Worm (Caenorhabditis elegans) whole organism, L4 larva: ENCODE data around the gene F07G11.2.

Source experiments
- ama-1 ChIP-seq: fragments of 150-350 bp; optimal IDR thresholded peaks from 2 replicates; lab custom pipeline; 2014; ENCODE audit warnings: inconsistent platforms, mixed read lengths
- ceh-28 ChIP-seq: fragments of 150-350 bp; optimal IDR thresholded peaks from 2 replicates; lab custom pipeline; 2014; ENCODE audit warnings: missing biosample characterization, missing genetic modification reagents, missing genetic modification characterization
- ceh-44 ChIP-seq: fragments of 200-800 bp; sonication (Bioruptor generic); IDR thresholded peaks from 2 replicates; pipeline ENCODE4 v1.3.6; 2022; ENCODE audit warnings: missing genetic modification reagents, missing genetic modification characterization, missing compliant biosample characterization
- ceh-82 ChIP-seq: sonication (generic microtip); optimal IDR thresholded peaks from 2 replicates; lab custom pipeline; 2017; ENCODE audit warnings: missing biosample characterization, missing genetic modification characterization
- dpl-1 ChIP-seq: fragments of 150-350 bp; optimal IDR thresholded peaks from 2 replicates; lab custom pipeline; 2014; ENCODE audit warnings: missing biosample characterization, missing genetic modification reagents, missing genetic modification characterization
- egl-43 ChIP-seq: fragments of 200-800 bp; sonication (Bioruptor generic); IDR thresholded peaks from 2 replicates; pipeline ENCODE4 v1.3.6; 2022; ENCODE audit warnings: missing genetic modification reagents, missing genetic modification characterization, missing compliant biosample characterization
- lin-13 ChIP-seq: fragments of 150-350 bp; optimal IDR thresholded peaks from 2 replicates; lab custom pipeline; 2014; ENCODE audit warnings: missing biosample characterization, missing genetic modification reagents, missing genetic modification characterization
- lsy-2 ChIP-seq, 2 experiments: fragments of 150-350 bp in 1 of 2; sonication (generic microtip) in 1 of 2; optimal IDR thresholded peaks; 2 replicates each; lab custom pipeline; 2014 to 2017; ENCODE audit warnings: missing biosample characterization in 2 of 2, missing genetic modification characterization in 2 of 2
- nhr-11 ChIP-seq: fragments of 150-350 bp; optimal IDR thresholded peaks from 2 replicates; lab custom pipeline; 2014; ENCODE audit warnings: missing biosample characterization, missing genetic modification characterization
- nhr-237 ChIP-seq: sonication (generic microtip); optimal IDR thresholded peaks from 2 replicates; lab custom pipeline; 2017; ENCODE audit warnings: missing biosample characterization, missing genetic modification characterization
- nhr-42 ChIP-seq: fragments of 200-800 bp; sonication (Bioruptor generic); IDR thresholded peaks from 2 replicates; pipeline ENCODE4 v1.3.6; 2022; ENCODE audit warnings: missing genetic modification characterization, missing compliant biosample characterization
- pqm-1 ChIP-seq: sonication (generic microtip); optimal IDR thresholded peaks from 2 replicates; lab custom pipeline; 2017; ENCODE audit warnings: missing biosample characterization, missing genetic modification characterization
- spr-1 ChIP-seq: sonication (generic microtip); optimal IDR thresholded peaks from 2 replicates; lab custom pipeline; 2016; ENCODE audit warnings: mild to moderate bottlenecking, missing genetic modification characterization, missing compliant biosample characterization

- no peak for TF ChIP-seq dpl-1 (GFP tag; lab: Kevin White, UChicago)
- no peak for TF ChIP-seq ceh-82 (tag; lab: Kevin White, UChicago)
- no peak for TF ChIP-seq lin-13 (GFP tag; lab: Kevin White, UChicago)
- no peak for TF ChIP-seq ceh-44 (GFP tag; lab: Robert Waterston, UW)
- no peak for TF ChIP-seq ama-1 (lab: Kevin White, UChicago)
- no peak for TF ChIP-seq pqm-1 (tag; lab: Kevin White, UChicago)
- no peak for TF ChIP-seq nhr-11 (tag; lab: Kevin White, UChicago)
- no peak for TF ChIP-seq lsy-2 (tag; optimal IDR thresholded peaks at IDR 0.05; lab: Kevin White, UChicago)
- no peak for TF ChIP-seq nhr-237 (tag; lab: Kevin White, UChicago)
- TF ChIP-seq spr-1 (tag; lab: Kevin White, UChicago) = no peak
- TF ChIP-seq nhr-42 (GFP tag; lab: Robert Waterston, UW) = no peak
- TF ChIP-seq egl-43 = no peak
- TF ChIP-seq ceh-28 (tag; lab: Kevin White, UChicago) = no peak
Measured at ce11 chrV:7320909-7321308, 16.3 kb downstream of the F07G11.2 start, which contains the start of gene lmd-4.
